Fruit fly (Drosophila melanogaster) whole organism, adult: ENCODE data around the gene CG13712.

Experiments used
- CG12768 ChIP-seq: fragments of 200-800 bp; sonication (Bioruptor generic); optimal IDR thresholded peaks from 2 replicates; lab custom pipeline; 2017; ENCODE audit warnings: missing biosample characterization, missing genetic modification characterization, mild to moderate bottlenecking, moderate library complexity, missing genetic modification reagents
- CG1620 ChIP-seq: fragments of 200-800 bp; sonication (Bioruptor generic); optimal IDR thresholded peaks from 2 replicates; lab custom pipeline; 2016; ENCODE audit warnings: missing biosample characterization, missing genetic modification characterization
- CG33017 ChIP-seq: fragments of 200-800 bp; sonication (Bioruptor generic); optimal IDR thresholded peaks from 2 replicates; lab custom pipeline; 2018; ENCODE audit warnings: missing biosample characterization, mild to moderate bottlenecking, missing genetic modification characterization, moderate library complexity
- CG5204 ChIP-seq: fragments of 200-800 bp; sonication (Bioruptor generic); optimal IDR thresholded peaks from 2 replicates; lab custom pipeline; 2016; ENCODE audit warnings: missing biosample characterization, missing genetic modification characterization
- CG7045 ChIP-seq: fragments of 200-800 bp; sonication (Bioruptor generic); optimal IDR thresholded peaks from 2 replicates; lab custom pipeline; 2017; ENCODE audit warnings: missing biosample characterization, mild to moderate bottlenecking, missing genetic modification characterization
- CG7101 ChIP-seq: fragments of 200-800 bp; sonication (Bioruptor generic); optimal IDR thresholded peaks from 2 replicates; lab custom pipeline; 2018; ENCODE audit warnings: missing biosample characterization, mild to moderate bottlenecking, missing genetic modification characterization, moderate library complexity
- Crg-1 ChIP-seq: fragments of 200-800 bp; sonication (Bioruptor generic); optimal IDR thresholded peaks from 2 replicates; lab custom pipeline; 2016; ENCODE audit warnings: missing biosample characterization, missing genetic modification characterization
- bab1 ChIP-seq: fragments of 200-800 bp; sonication (Bioruptor generic); optimal IDR thresholded peaks from 3 replicates; lab custom pipeline; 2019; ENCODE audit warnings: missing biosample characterization, mild to moderate bottlenecking, missing genetic modification characterization, moderate library complexity
- cnc ChIP-seq, 2 experiments: fragments of >200 bp; optimal IDR thresholded peaks; 2 replicates each; lab custom pipeline; 2017
- kay ChIP-seq: fragments of 200-800 bp; sonication (Bioruptor generic); peaks from one replicate; lab custom pipeline; 2016; ENCODE audit warnings: missing biosample characterization, missing genetic modification characterization, borderline replicate concordance
- ovo ChIP-seq: fragments of 200-800 bp; sonication (Bioruptor generic); optimal IDR thresholded peaks from 2 replicates; lab custom pipeline; 2016; ENCODE audit warnings: missing biosample characterization, missing genetic modification characterization
- pad ChIP-seq: fragments of 200-800 bp; sonication (Bioruptor generic); optimal IDR thresholded peaks from 3 replicates; lab custom pipeline; 2017; ENCODE audit warnings: missing biosample characterization, missing genetic modification characterization, mild to moderate bottlenecking, moderate library complexity, missing genetic modification reagents
- tj ChIP-seq: fragments of 200-800 bp; sonication (Bioruptor generic); optimal IDR thresholded peaks from 3 replicates; lab custom pipeline; 2017; ENCODE audit warnings: missing biosample characterization, mild to moderate bottlenecking, missing genetic modification characterization, moderate library complexity

- TF ChIP-seq CG5204 (no peak), CG33017 (tag; lab: Kevin White, UChicago) (no peak), CG12768 (GFP tag; lab: Kevin White, UChicago) (no peak), kay (GFP tag; lab: Kevin White, UChicago) (no peak), CG7045 (GFP tag; lab: Kevin White, UChicago) (no peak), Crg-1 (GFP tag; lab: Kevin White, UChicago) (no peak), cnc (optimal IDR thresholded peaks at IDR 0.05; lab: Kevin White, UChicago) (no peak), ovo (GFP tag; lab: Kevin White, UChicago) (no peak), pad (no peak), CG7101 (no peak), bab1 (GFP tag; lab: Kevin White, UChicago) (no peak), CG1620 (GFP tag; lab: Kevin White, UChicago) (no peak), tj (GFP tag; lab: Kevin White, UChicago) (no peak)
Measured at dm6 chr3L:4694823-4695222, 14.9 kb downstream of the CG13712 start, which contains the start of gene CG15876.
